Worm (Caenorhabditis elegans) whole organism, mixed stage, embryonic: ENCODE results near the gene Y54G2A.11.

Experiments used
- M03D4.4 ChIP-seq: sonication (generic microtip); optimal IDR thresholded peaks from 2 replicates; lab custom pipeline; 2017; ENCODE audit warnings: mild to moderate bottlenecking, missing genetic modification characterization, missing compliant biosample characterization
- bed-3 ChIP-seq: fragments of 200-800 bp; sonication (Bioruptor generic); optimal IDR thresholded peaks from 3 replicates; lab custom pipeline; 2018; ENCODE audit warnings: mild to moderate bottlenecking, missing genetic modification characterization, moderate library complexity, missing compliant biosample characterization
- blmp-1 ChIP-seq: fragments of 150-350 bp; optimal IDR thresholded peaks from 2 replicates; lab custom pipeline; 2014; ENCODE audit warnings: missing biosample characterization, missing genetic modification characterization
- ceh-39 ChIP-seq: fragments of 150-350 bp; optimal IDR thresholded peaks from 2 replicates; lab custom pipeline; 2014; ENCODE audit warnings: missing biosample characterization, missing genetic modification characterization
- ceh-43 ChIP-seq: fragments of 200-800 bp; sonication (Bioruptor generic); optimal IDR thresholded peaks from 2 replicates; lab custom pipeline; 2018; ENCODE audit warnings: mild to moderate bottlenecking, missing genetic modification characterization, moderate library complexity, missing compliant biosample characterization
- ceh-83 ChIP-seq: fragments of 200-800 bp; sonication (Bioruptor generic); optimal IDR thresholded peaks from 2 replicates; lab custom pipeline; 2018; ENCODE audit warnings: mild to moderate bottlenecking, missing genetic modification characterization, missing compliant biosample characterization
- ces-1 ChIP-seq: fragments of 150-350 bp; optimal IDR thresholded peaks from 2 replicates; lab custom pipeline; 2014; ENCODE audit warnings: missing biosample characterization, missing genetic modification reagents, missing genetic modification characterization
- cnd-1 ChIP-seq: fragments of 200-800 bp; sonication (Bioruptor generic); optimal IDR thresholded peaks from 2 replicates; lab custom pipeline; 2018; ENCODE audit warnings: mild to moderate bottlenecking, missing genetic modification characterization, missing compliant biosample characterization
- drap-1 ChIP-seq: fragments of 200-800 bp; sonication (Bioruptor generic); optimal IDR thresholded peaks from 3 replicates; lab custom pipeline; 2018; ENCODE audit warnings: mild to moderate bottlenecking, missing genetic modification characterization, missing compliant biosample characterization
- elt-1 ChIP-seq: sonication (generic microtip); optimal IDR thresholded peaks from 2 replicates; lab custom pipeline; 2017; ENCODE audit warnings: missing genetic modification characterization, mild to moderate bottlenecking, missing compliant biosample characterization, antibody characterized with exemption, moderate library complexity, borderline replicate concordance; ENCODE audit not compliant: insufficient read depth
- elt-3 ChIP-seq: fragments of 150-350 bp; optimal IDR thresholded peaks from 2 replicates; lab custom pipeline; 2014; ENCODE audit warnings: missing biosample characterization, missing genetic modification characterization
- flh-1 ChIP-seq: fragments of 200-800 bp; sonication (Bioruptor generic); optimal IDR thresholded peaks from 2 replicates; lab custom pipeline; 2018; ENCODE audit warnings: mild to moderate bottlenecking, missing genetic modification characterization, moderate library complexity, missing compliant biosample characterization
- ham-2 ChIP-seq: fragments of 200-800 bp; sonication (Bioruptor generic); optimal IDR thresholded peaks from 2 replicates; lab custom pipeline; 2018; ENCODE audit warnings: mild to moderate bottlenecking, missing genetic modification characterization, missing compliant biosample characterization
- hlh-1 ChIP-seq: fragments of 150-350 bp; optimal IDR thresholded peaks from 2 replicates; lab custom pipeline; 2014; ENCODE audit warnings: missing biosample characterization, missing genetic modification reagents, missing genetic modification characterization
- lin-13 ChIP-seq: fragments of 150-350 bp; optimal IDR thresholded peaks from 2 replicates; lab custom pipeline; 2014; ENCODE audit warnings: missing biosample characterization, missing genetic modification characterization
- lin-32 ChIP-seq: fragments of 200-800 bp; sonication (Bioruptor generic); optimal IDR thresholded peaks from 2 replicates; lab custom pipeline; 2018; ENCODE audit warnings: mild to moderate bottlenecking, missing genetic modification characterization, missing compliant biosample characterization
- lsy-2 ChIP-seq: fragments of 150-350 bp; optimal IDR thresholded peaks from 2 replicates; lab custom pipeline; 2014; ENCODE audit warnings: missing biosample characterization, missing genetic modification characterization
- mab-5 ChIP-seq: fragments of 150-350 bp; optimal IDR thresholded peaks from 2 replicates; lab custom pipeline; 2014; ENCODE audit warnings: missing biosample characterization, missing genetic modification characterization
- mep-1 ChIP-seq: fragments of 150-350 bp; optimal IDR thresholded peaks from 2 replicates; lab custom pipeline; 2017; ENCODE audit warnings: missing biosample characterization, missing genetic modification reagents, missing genetic modification characterization, inconsistent platforms
- mls-2 ChIP-seq: sonication (generic microtip); optimal IDR thresholded peaks from 2 replicates; lab custom pipeline; 2016; ENCODE audit warnings: mild to moderate bottlenecking, missing genetic modification characterization, moderate library complexity, missing compliant biosample characterization
- nhr-12 ChIP-seq: fragments of 150-350 bp; optimal IDR thresholded peaks from 2 replicates; lab custom pipeline; 2014; ENCODE audit warnings: missing biosample characterization, missing genetic modification characterization
- nhr-2 ChIP-seq: fragments of 150-350 bp; optimal IDR thresholded peaks from 2 replicates; lab custom pipeline; 2014; ENCODE audit warnings: missing biosample characterization, missing genetic modification characterization
- nhr-237 ChIP-seq: fragments of 150-350 bp; optimal IDR thresholded peaks from 2 replicates; lab custom pipeline; 2014; ENCODE audit warnings: missing biosample characterization, missing genetic modification characterization
- nhr-28 ChIP-seq: fragments of 150-350 bp; optimal IDR thresholded peaks from 2 replicates; lab custom pipeline; 2014; ENCODE audit warnings: missing biosample characterization, missing genetic modification characterization
- nhr-76 ChIP-seq: sonication (generic microtip); optimal IDR thresholded peaks from 2 replicates; lab custom pipeline; 2017; ENCODE audit warnings: missing biosample characterization, missing genetic modification characterization
- pha-4 ChIP-seq: fragments of 150-350 bp; optimal IDR thresholded peaks from 2 replicates; lab custom pipeline; 2018; ENCODE audit warnings: missing biosample characterization, missing genetic modification reagents, missing genetic modification characterization
- sem-2 ChIP-seq: fragments of 200-800 bp; sonication (Bioruptor generic); optimal IDR thresholded peaks from 2 replicates; lab custom pipeline; 2018; ENCODE audit warnings: mild to moderate bottlenecking, missing genetic modification characterization, missing compliant biosample characterization
- snpc-4 ChIP-seq: fragments of 150-350 bp; optimal IDR thresholded peaks from 2 replicates; lab custom pipeline; 2014; ENCODE audit warnings: missing biosample characterization, missing genetic modification characterization
- sptf-1 ChIP-seq: sonication (generic microtip); optimal IDR thresholded peaks from 2 replicates; lab custom pipeline; 2017; ENCODE audit warnings: mild to moderate bottlenecking, missing genetic modification characterization, moderate library complexity, missing compliant biosample characterization
- tbx-8 ChIP-seq: fragments of 200-800 bp; sonication (Bioruptor generic); optimal IDR thresholded peaks from 2 replicates; lab custom pipeline; 2018; ENCODE audit warnings: mild to moderate bottlenecking, missing genetic modification characterization, moderate library complexity, missing compliant biosample characterization
- unc-39 ChIP-seq: fragments of 150-350 bp; optimal IDR thresholded peaks from 2 replicates; lab custom pipeline; 2014; ENCODE audit warnings: missing biosample characterization, missing genetic modification characterization
- unc-62 ChIP-seq: fragments of 150-350 bp; optimal IDR thresholded peaks from 2 replicates; lab custom pipeline; 2014; ENCODE audit warnings: missing biosample characterization, missing genetic modification reagents, missing genetic modification characterization
- ztf-11 ChIP-seq: fragments of 150-350 bp; optimal IDR thresholded peaks from 2 replicates; lab custom pipeline; 2014; ENCODE audit warnings: missing biosample characterization, missing genetic modification characterization

Gene Y54G2A.11

ce11 chrIV:2799890-2800289, 28.3 kb upstream of the Y54G2A.11 start:
- TF ChIP-seq nhr-12 (tag; lab: Kevin White, UChicago) (no peak), lsy-2 (tag; lab: Kevin White, UChicago) (no peak), lin-13 (no peak), elt-3 (tag; lab: Kevin White, UChicago) (no peak), M03D4.4 (tag; lab: Kevin White, UChicago) (no peak), blmp-1 (tag; lab: Kevin White, UChicago) (no peak), hlh-1 (tag; lab: Kevin White, UChicago) (no peak), nhr-2 (no peak), flh-1 (GFP tag; lab: Kevin White, UChicago) (no peak), mab-5 (tag; lab: Kevin White, UChicago) (no peak), unc-39 (no peak), ceh-43 (GFP tag; lab: Kevin White, UChicago) (no peak), sem-2 (GFP tag; lab: Kevin White, UChicago) (no peak), lin-32 (no peak), drap-1 (GFP tag; lab: Kevin White, UChicago) (no peak), sptf-1 (no peak), pha-4 (tag; lab: Kevin White, UChicago) (no peak), snpc-4 (no peak), nhr-28 (tag; lab: Kevin White, UChicago) (no peak), mep-1 (tag; lab: Kevin White, UChicago) (no peak)
- TF ChIP-seq, all 35 proteins: peak for 0

- TF ChIP-seq lsy-2 (tag; lab: Kevin White, UChicago) (no peak), mls-2 (tag; lab: Kevin White, UChicago) (no peak), tbx-8 (GFP tag; lab: Kevin White, UChicago) (no peak), flh-1 (GFP tag; lab: Kevin White, UChicago) (no peak), drap-1 (GFP tag; lab: Kevin White, UChicago) (no peak), mep-1 (tag; lab: Kevin White, UChicago) (no peak), bed-3 (GFP tag; lab: Kevin White, UChicago) (no peak), snpc-4 (no peak), sptf-1 (no peak), unc-62 (no peak), elt-1 (tag; lab: Kevin White, UChicago) (no peak), pha-4 (tag; lab: Kevin White, UChicago) (no peak), ceh-83 (no peak), ces-1 (GFP tag; lab: Kevin White, UChicago) (no peak), M03D4.4 (tag; lab: Kevin White, UChicago) (no peak), mab-5 (tag; lab: Kevin White, UChicago) (no peak)
Observed at ce11 chrIV:2799389-2799788, 27.8 kb upstream of the Y54G2A.11 start, which contains the start of gene Y54G2A.10. Y54G2A.10 (plus strand) TSS chrIV:2799689.

ce11 chrIV:2798339-2798738, 26.7 kb upstream of the Y54G2A.11 start, which contains the start of gene Y54G2A.52:
Y54G2A.52 (minus strand) TSS chrIV:2798686.
- TF ChIP-seq sem-2 (GFP tag; lab: Kevin White, UChicago) = no peak
- no peak for TF ChIP-seq tbx-8 (GFP tag; lab: Kevin White, UChicago)
- TF ChIP-seq mls-2 (tag; lab: Kevin White, UChicago) = no peak
- TF ChIP-seq ceh-39 (tag; lab: Kevin White, UChicago) = no peak
- no peak for TF ChIP-seq mab-5 (tag; lab: Kevin White, UChicago)
- TF ChIP-seq cnd-1 (tag; lab: Kevin White, UChicago) = no peak
- TF ChIP-seq ham-2 (GFP tag; lab: Kevin White, UChicago) = no peak
- TF ChIP-seq ceh-43 (GFP tag; lab: Kevin White, UChicago) = no peak
- no peak for TF ChIP-seq nhr-237
- TF ChIP-seq sptf-1 = no peak
- TF ChIP-seq flh-1 (GFP tag; lab: Kevin White, UChicago) = no peak
- no peak for TF ChIP-seq nhr-28 (tag; lab: Kevin White, UChicago)
- no peak for TF ChIP-seq snpc-4
- no peak for TF ChIP-seq lsy-2 (tag; lab: Kevin White, UChicago)
- TF ChIP-seq mep-1 (tag; lab: Kevin White, UChicago) = no peak
- no peak for TF ChIP-seq hlh-1 (tag; lab: Kevin White, UChicago)
- TF ChIP-seq ztf-11 = no peak
- TF ChIP-seq nhr-76 (tag; lab: Kevin White, UChicago) = no peak
- TF ChIP-seq elt-3 (tag; lab: Kevin White, UChicago) = no peak
- no peak for TF ChIP-seq unc-62

- no peak for TF ChIP-seq M03D4.4 (tag; lab: Kevin White, UChicago)
- TF ChIP-seq, all 35 proteins: peak for 0
Observed at ce11 chrIV:2793956-2794355, 22.4 kb upstream of the Y54G2A.11 start.
